Worm (Caenorhabditis elegans) whole organism, midembryonic: ENCODE results near the gene lin-39.

Experiments
- T22C8.4 ChIP-seq: fragments of 200-800 bp; sonication (Bioruptor generic); IDR thresholded peaks from 2 replicates; pipeline ENCODE4 v1.3.6; 2022; ENCODE audit warnings: missing genetic modification characterization, missing compliant biosample characterization
- cog-1 ChIP-seq: sonication (generic microtip); optimal IDR thresholded peaks from 2 replicates; lab custom pipeline; 2016; ENCODE audit warnings: missing genetic modification characterization, missing compliant biosample characterization
- flt-1 ChIP-seq: fragments of 200-800 bp; sonication (Bioruptor generic); IDR thresholded peaks from 2 replicates; pipeline ENCODE4 v1.3.6; 2022; ENCODE audit warnings: missing genetic modification characterization, missing compliant biosample characterization
- klf-2 ChIP-seq: fragments of 200-800 bp; sonication (Bioruptor generic); conservative IDR thresholded peaks from 2 replicates; pipeline ENCODE4 v1.3.6; 2022; ENCODE audit warnings: missing genetic modification reagents, missing genetic modification characterization, missing compliant biosample characterization
- med-1 ChIP-seq: sonication (generic microtip); optimal IDR thresholded peaks from 2 replicates; lab custom pipeline; 2017; ENCODE audit warnings: missing genetic modification characterization, mild to moderate bottlenecking, missing compliant biosample characterization, antibody characterized with exemption, missing genetic modification reagents; ENCODE audit not compliant: insufficient read depth
- ref-1 ChIP-seq: fragments of 200-800 bp; sonication (Bioruptor generic); conservative IDR thresholded peaks from 2 replicates; pipeline ENCODE4 v1.3.6; 2022; ENCODE audit warnings: missing genetic modification reagents, missing genetic modification characterization, missing compliant biosample characterization
- tab-1 ChIP-seq: fragments of 200-800 bp; sonication (Bioruptor generic); IDR thresholded peaks from 2 replicates; pipeline ENCODE4 v1.3.6; 2022; ENCODE audit warnings: missing genetic modification characterization, missing compliant biosample characterization
- ztf-23 ChIP-seq: fragments of 200-800 bp; sonication (Bioruptor generic); IDR thresholded peaks from 2 replicates; pipeline ENCODE4 v1.3.6; 2022; ENCODE audit warnings: missing genetic modification reagents, missing genetic modification characterization, missing compliant biosample characterization
- ztf-29 ChIP-seq: fragments of 200-800 bp; sonication (Bioruptor generic); IDR thresholded peaks from 2 replicates; pipeline ENCODE4 v1.3.6; 2022; ENCODE audit warnings: missing genetic modification reagents, missing genetic modification characterization, missing compliant biosample characterization

Gene lin-39

DNA sequence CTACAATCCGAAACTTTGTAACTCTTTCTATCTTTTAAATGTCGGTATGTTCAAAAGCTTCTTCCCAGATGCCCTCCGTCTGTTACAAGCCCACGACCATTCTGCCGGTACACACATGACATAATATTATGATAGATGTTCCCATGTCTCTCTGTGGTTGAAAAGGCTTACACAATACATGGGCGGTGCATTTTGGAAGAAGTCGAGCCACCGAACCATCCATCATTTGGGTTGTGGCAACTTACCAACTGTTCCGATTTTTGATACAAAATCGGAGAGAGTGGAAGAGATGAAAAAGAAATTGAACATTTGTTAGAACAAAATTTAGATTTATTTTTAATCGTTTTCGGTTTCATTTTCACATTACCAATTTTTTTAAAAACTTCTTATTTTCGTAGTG is 12.5 kb upstream of the lin-39 start:
- TF ChIP-seq ztf-29 (GFP tag; lab: Robert Waterston, UW) (no peak), ref-1 (GFP tag; lab: Robert Waterston, UW) (no peak), ztf-23 (GFP tag; lab: Robert Waterston, UW) (no peak), T22C8.4 (GFP tag; lab: Robert Waterston, UW) (no peak), klf-2 (GFP tag; lab: Robert Waterston, UW) (no peak), cog-1 (tag; lab: Kevin White, UChicago) (no peak), med-1 (GFP tag; lab: Kevin White, UChicago) (no peak), flt-1 (no peak), tab-1 (GFP tag; lab: Robert Waterston, UW) (no peak)

ce11 chrIII:7545189-7545588 is 8.8 kb upstream of the lin-39 start:
- TF ChIP-seq T22C8.4 (GFP tag; lab: Robert Waterston, UW) (no peak), ref-1 (GFP tag; lab: Robert Waterston, UW) (no peak)

ce11 chrIII:7544211-7544610 is 7.8 kb upstream of the lin-39 start:
- TF ChIP-seq cog-1 (tag; lab: Kevin White, UChicago) (no peak), tab-1 (GFP tag; lab: Robert Waterston, UW) (no peak), T22C8.4 (GFP tag; lab: Robert Waterston, UW) (no peak), ztf-29 (GFP tag; lab: Robert Waterston, UW) (no peak), klf-2 (GFP tag; lab: Robert Waterston, UW) (no peak), med-1 (GFP tag; lab: Kevin White, UChicago) (no peak), flt-1 (no peak), ztf-23 (GFP tag; lab: Robert Waterston, UW) (no peak), ref-1 (GFP tag; lab: Robert Waterston, UW) (no peak)

- no peak for TF ChIP-seq ref-1 (GFP tag; lab: Robert Waterston, UW)
- no peak for TF ChIP-seq flt-1
- no peak for TF ChIP-seq T22C8.4 (GFP tag; lab: Robert Waterston, UW)
- TF ChIP-seq klf-2 (GFP tag; lab: Robert Waterston, UW): no peak
- TF ChIP-seq cog-1 (tag; lab: Kevin White, UChicago): no peak
- TF ChIP-seq ztf-23 (GFP tag; lab: Robert Waterston, UW): no peak
- no peak for TF ChIP-seq med-1 (GFP tag; lab: Kevin White, UChicago)
- TF ChIP-seq tab-1 (GFP tag; lab: Robert Waterston, UW): no peak
- no peak for TF ChIP-seq ztf-29 (GFP tag; lab: Robert Waterston, UW)
Measured at ce11 chrIII:7542037-7542436, 5.6 kb upstream of the lin-39 start.

DNA sequence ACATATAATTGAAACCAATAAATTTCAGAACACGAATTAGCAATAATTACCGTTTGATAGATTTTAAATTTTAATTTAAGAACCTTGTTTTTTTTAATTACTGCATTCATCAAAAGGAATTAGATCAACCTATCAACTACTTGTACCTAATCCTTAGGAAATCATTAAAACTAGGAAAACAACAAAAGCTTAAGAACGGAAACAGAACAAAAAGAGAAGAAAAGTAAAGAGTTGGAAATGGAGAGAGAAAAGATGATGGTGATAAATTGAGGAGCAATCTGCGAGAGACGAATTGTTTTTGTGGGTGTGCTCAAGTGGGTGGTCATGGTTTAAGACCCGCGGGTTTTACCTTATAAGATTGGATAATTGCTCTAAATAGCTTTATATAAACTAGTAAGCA is 1.1 kb downstream of the lin-39 start:
- TF ChIP-seq ztf-23 (GFP tag; lab: Robert Waterston, UW) (no peak), med-1 (GFP tag; lab: Kevin White, UChicago) (no peak), flt-1 (no peak), klf-2 (GFP tag; lab: Robert Waterston, UW) (no peak), T22C8.4 (GFP tag; lab: Robert Waterston, UW) (no peak), ref-1 (GFP tag; lab: Robert Waterston, UW) (no peak), cog-1 (tag; lab: Kevin White, UChicago) (no peak), ztf-29 (GFP tag; lab: Robert Waterston, UW) (no peak), tab-1 (GFP tag; lab: Robert Waterston, UW) (no peak)

ce11 chrIII:7534648-7535047 is 1.8 kb downstream of the lin-39 start:
- TF ChIP-seq ztf-29 (GFP tag; lab: Robert Waterston, UW): no peak
- no peak for TF ChIP-seq med-1 (GFP tag; lab: Kevin White, UChicago)
- no peak for TF ChIP-seq cog-1 (tag; lab: Kevin White, UChicago)
- no peak for TF ChIP-seq ztf-23 (GFP tag; lab: Robert Waterston, UW)
- no peak for TF ChIP-seq ref-1 (GFP tag; lab: Robert Waterston, UW)
- TF ChIP-seq T22C8.4 (GFP tag; lab: Robert Waterston, UW): no peak
- no peak for TF ChIP-seq klf-2 (GFP tag; lab: Robert Waterston, UW)
- no peak for TF ChIP-seq flt-1
- no peak for TF ChIP-seq tab-1 (GFP tag; lab: Robert Waterston, UW)

ce11 chrIII:7533012-7533411 is 3.4 kb downstream of the lin-39 start:
- no peak for TF ChIP-seq ztf-23 (GFP tag; lab: Robert Waterston, UW)
- TF ChIP-seq klf-2 (GFP tag; lab: Robert Waterston, UW): no peak
- no peak for TF ChIP-seq cog-1 (tag; lab: Kevin White, UChicago)
- TF ChIP-seq tab-1 (GFP tag; lab: Robert Waterston, UW): no peak
- no peak for TF ChIP-seq med-1 (GFP tag; lab: Kevin White, UChicago)
- TF ChIP-seq flt-1: no peak
- TF ChIP-seq ztf-29 (GFP tag; lab: Robert Waterston, UW): no peak
- no peak for TF ChIP-seq T22C8.4 (GFP tag; lab: Robert Waterston, UW)
- no peak for TF ChIP-seq ref-1 (GFP tag; lab: Robert Waterston, UW)

ce11 chrIII:7531385-7531784 is 5.0 kb downstream of the lin-39 start:
- no peak for TF ChIP-seq klf-2 (GFP tag; lab: Robert Waterston, UW)
- no peak for TF ChIP-seq med-1 (GFP tag; lab: Kevin White, UChicago)
- no peak for TF ChIP-seq tab-1 (GFP tag; lab: Robert Waterston, UW)
- no peak for TF ChIP-seq cog-1 (tag; lab: Kevin White, UChicago)
- no peak for TF ChIP-seq T22C8.4 (GFP tag; lab: Robert Waterston, UW)
- no peak for TF ChIP-seq flt-1
- TF ChIP-seq ztf-23 (GFP tag; lab: Robert Waterston, UW): no peak
- no peak for TF ChIP-seq ref-1 (GFP tag; lab: Robert Waterston, UW)
- no peak for TF ChIP-seq ztf-29 (GFP tag; lab: Robert Waterston, UW)

ce11 chrIII:7530830-7531229 is 5.6 kb downstream of the lin-39 start:
- no peak for TF ChIP-seq med-1 (GFP tag; lab: Kevin White, UChicago)
- TF ChIP-seq tab-1 (GFP tag; lab: Robert Waterston, UW): no peak
- no peak for TF ChIP-seq T22C8.4 (GFP tag; lab: Robert Waterston, UW)
